Worm (Caenorhabditis elegans): ENCODE results near the gene C27F2.6.

Gene C27F2.6

DNA sequence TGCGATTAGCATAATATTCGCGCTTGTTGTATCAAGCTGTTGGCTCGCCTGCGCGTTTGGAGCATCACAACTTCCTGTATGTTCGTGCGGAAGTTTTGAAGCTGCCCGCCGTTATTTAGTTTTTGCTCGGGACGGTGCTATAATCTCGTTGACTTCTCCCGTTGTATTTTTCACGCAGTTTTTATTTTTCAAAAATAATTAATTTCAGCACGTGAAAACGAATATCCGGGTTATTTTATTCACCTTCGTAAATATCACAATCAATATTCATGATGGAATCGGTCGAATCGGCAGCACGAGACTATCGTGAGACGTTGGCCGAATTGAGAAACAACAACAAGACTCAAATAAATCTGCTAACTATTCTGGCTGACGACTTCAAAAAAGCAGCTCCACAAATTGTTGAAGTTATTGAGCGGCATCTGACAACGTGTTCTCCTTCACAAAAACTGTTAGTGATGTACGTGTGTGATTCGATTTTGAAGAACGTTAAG, 44.9 kb upstream of the C27F2.6 start (continued):
- no peak for TF ChIP-seq aptf-3 (GFP tag; IDR thresholded peaks at IDR 0.05)

DNA sequence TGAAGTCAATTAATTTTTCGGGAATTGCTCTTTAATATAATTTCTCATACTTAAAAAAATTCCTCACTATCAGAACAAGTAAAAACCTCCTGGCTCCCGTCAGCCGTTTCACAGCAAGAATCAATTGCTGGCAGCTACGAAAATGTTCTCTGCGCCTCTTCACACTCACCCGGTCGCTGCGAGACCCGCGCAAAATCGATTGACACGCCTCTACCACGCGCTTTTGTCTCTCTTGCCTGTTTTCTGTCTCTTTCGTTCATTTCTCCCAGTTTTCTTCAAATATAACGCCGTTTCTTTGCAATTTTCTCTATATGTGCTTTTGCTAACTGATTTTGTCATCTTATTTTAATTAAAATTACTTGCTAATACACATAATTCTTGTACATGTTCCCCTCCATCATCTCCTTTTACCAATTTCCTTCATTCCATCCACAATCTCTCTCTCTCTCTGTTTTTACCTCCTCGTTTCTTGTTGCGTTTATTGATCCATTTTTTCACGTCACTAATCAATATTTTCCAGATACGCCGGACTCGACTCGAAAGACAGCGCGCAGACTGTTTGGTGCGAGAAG, 44.2 kb upstream of the C27F2.6 start, which contains the start of gene pcf-11:
pcf-11 (plus strand) TSS at position 522 of the 572 bp plus-strand sequence.
- TF ChIP-seq lag-1 (GFP tag; IDR thresholded peaks at IDR 0.05), result no peak
- TF ChIP-seq ceh-91 (GFP tag; IDR thresholded peaks at IDR 0.05), result no peak
- TF ChIP-seq tbp1 (GFP tag; optimal IDR thresholded peaks at IDR 0.05), result peak; percentile 15
- peak; percentile 24 for TF ChIP-seq nhr-80 (tag; optimal IDR thresholded peaks at IDR 0.05)
- TF ChIP-seq bed-1 (GFP tag; IDR thresholded peaks at IDR 0.05), result no peak
- no peak for TF ChIP-seq ceh-27 (GFP tag; optimal IDR thresholded peaks at IDR 0.05)
- no peak for TF ChIP-seq hrde-1 (tag; optimal IDR thresholded peaks at IDR 0.05; ENCODE audit: borderline replicate concordance)
- peak; percentile 5 for TF ChIP-seq ZK185.1 (tag; optimal IDR thresholded peaks at IDR 0.05; ENCODE audit: poor library complexity, severe bottlenecking)
- TF ChIP-seq zfh-2 (GFP tag; conservative IDR thresholded peaks at IDR 0.05), result peak; percentile 73
- peak; percentile 12 for TF ChIP-seq snpc-1.3 (tag; optimal IDR thresholded peaks at IDR 0.05; ENCODE audit: insufficient read depth)
- TF ChIP-seq F33H1.4 (GFP tag; IDR thresholded peaks at IDR 0.05), result peak; percentile 73
- peak; percentile 46; the same call in 1 of the 2 replicates for TF ChIP-seq hmg-1.2 (GFP tag; IDR thresholded peaks at IDR 0.05)
- TF ChIP-seq tlf-1 (GFP tag; optimal IDR thresholded peaks at IDR 0.05), result peak; percentile 54
- TF ChIP-seq C06A6.2 (GFP tag; conservative IDR thresholded peaks at IDR 0.05), result 0 out of 2 replicates have a peak, but pooled peaks have one; percentile 13
- no peak for TF ChIP-seq tbx-9 (tag; optimal IDR thresholded peaks at IDR 0.05; ENCODE audit: borderline replicate concordance)
- peak; percentile 33 to 36 for TF ChIP-seq let-607 (tag; optimal IDR thresholded peaks at IDR 0.05)
- TF ChIP-seq F23B12.7 (tag; optimal IDR thresholded peaks at IDR 0.05; ENCODE audit: insufficient read depth), result peak; percentile 3
- peak; percentile 46 for TF ChIP-seq ztf-18 (tag; optimal IDR thresholded peaks at IDR 0.05)
- no peak for TF ChIP-seq hlh-26 (GFP tag; conservative IDR thresholded peaks at IDR 0.05)
- TF ChIP-seq lin-54 (GFP tag; optimal IDR thresholded peaks at IDR 0.05), result peak; percentile 17
- peak; percentile 1 for TF ChIP-seq lin-40 (tag; optimal IDR thresholded peaks at IDR 0.05)
- TF ChIP-seq lin-26 (GFP tag; IDR thresholded peaks at IDR 0.05), result no peak
- TF ChIP-seq attf-5 (GFP tag; optimal IDR thresholded peaks at IDR 0.05), result peak; percentile 26
- TF ChIP-seq lin-35 (GFP tag; optimal IDR thresholded peaks at IDR 0.05), result peak in 1 of 3 experiments; percentile 58
- TF ChIP-seq snpc-4 (GFP tag; optimal IDR thresholded peaks at IDR 0.05), result no peak
- peak in 2 of 4 experiments; percentile 17 to 31 for TF ChIP-seq snpc-4 (tag; optimal IDR thresholded peaks at IDR 0.05)
- TF ChIP-seq K11D2.4 (GFP tag; IDR thresholded peaks at IDR 0.05), result no peak
- TF ChIP-seq mcd-1 (GFP tag; IDR thresholded peaks at IDR 0.05), result peak; percentile 36; the same call in 1 of the 2 replicates
- no peak for TF ChIP-seq B0035.1 (tag; optimal IDR thresholded peaks at IDR 0.05)
- TF ChIP-seq snpc-3.4 (tag; optimal IDR thresholded peaks at IDR 0.05), result peak; percentile 26
- peak; percentile 14 for TF ChIP-seq madf-10 (tag; optimal IDR thresholded peaks at IDR 0.05)
- no peak for TF ChIP-seq Y53F4B.3 (GFP tag; IDR thresholded peaks at IDR 0.05)
- no peak for TF ChIP-seq cebp-1 (GFP tag; IDR thresholded peaks at IDR 0.05)
- TF ChIP-seq cebp-1 (tag; optimal IDR thresholded peaks at IDR 0.05), result peak; percentile 47
- TF ChIP-seq ekl-4 (GFP tag; IDR thresholded peaks at IDR 0.05), result 0 out of 2 replicates have a peak, but pooled peaks have one; percentile 20

All from whole organism, young adult.